Fruit fly (Drosophila melanogaster): ENCODE results near the gene CG17192.

DNA sequence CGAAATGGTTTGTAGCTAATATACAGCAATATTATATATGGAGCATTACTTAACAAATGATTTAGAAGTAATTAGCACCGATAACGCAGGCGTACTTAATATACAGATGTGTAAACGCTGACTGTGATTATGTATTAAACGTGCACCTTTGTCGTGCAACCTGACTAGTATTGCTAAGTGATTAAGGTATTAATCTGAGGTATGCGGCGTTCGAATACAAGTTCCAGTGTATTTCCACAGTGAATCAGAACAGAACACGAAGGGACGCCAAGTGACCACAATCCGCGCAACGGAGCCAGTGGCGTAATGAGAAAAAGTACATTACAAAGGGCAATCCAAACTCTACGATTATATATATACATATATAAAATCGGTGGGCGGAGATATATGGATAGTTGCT, 46.0 kb upstream of the CG17192 start, which contains the start of gene Nep5:
- no peak for TF ChIP-seq bcd (GFP tag; optimal IDR thresholded peaks at IDR 0.05)
- TF ChIP-seq CTCF (GFP tag; optimal IDR thresholded peaks at IDR 0.05): no peak
- TF ChIP-seq CG8478 (optimal IDR thresholded peaks at IDR 0.05): no peak
- TF ChIP-seq Dll (GFP tag; IDR thresholded peaks at IDR 0.05; ENCODE audit: partially characterized antibody): no peak
- no peak for TF ChIP-seq PHDP (tag; optimal IDR thresholded peaks at IDR 0.05)
- TF ChIP-seq CG11560 (tag; IDR thresholded peaks at IDR 0.05): no peak
- TF ChIP-seq CG32772 (GFP tag; IDR thresholded peaks at IDR 0.05): no peak
- TF ChIP-seq Sox102F (GFP tag; optimal IDR thresholded peaks at IDR 0.05): no peak
- no peak for TF ChIP-seq maf-S (GFP tag; optimal IDR thresholded peaks at IDR 0.05)
- TF ChIP-seq CG10462 (GFP tag; optimal IDR thresholded peaks at IDR 0.05): no peak
- TF ChIP-seq CG13287 (GFP tag; IDR thresholded peaks at IDR 0.05; ENCODE audit: partially characterized antibody): no peak
